Fruit fly (Drosophila melanogaster) whole organism, prepupa: ENCODE measurements around the gene CG33080.

Source experiments
- Blimp-1 ChIP-seq: fragments of 200-800 bp; sonication (Bioruptor generic); optimal IDR thresholded peaks from 3 replicates; lab custom pipeline; 2017; ENCODE audit warnings: missing biosample characterization, missing genetic modification characterization, mild to moderate bottlenecking, moderate library complexity, missing genetic modification reagents
- CG10669 ChIP-seq: fragments of 200-800 bp; sonication (Bioruptor generic); optimal IDR thresholded peaks from 3 replicates; lab custom pipeline; 2018; ENCODE audit warnings: missing biosample characterization, mild to moderate bottlenecking, missing genetic modification characterization, moderate library complexity
- CG11294 ChIP-seq: fragments of 200-800 bp; sonication (Bioruptor generic); IDR thresholded peaks from 2 replicates; pipeline ENCODE4 v1.3.6; 2022; ENCODE audit warnings: missing biosample characterization, missing genetic modification characterization
- CG11762 ChIP-seq: fragments of 200-800 bp; sonication (Bioruptor generic); optimal IDR thresholded peaks from 3 replicates; lab custom pipeline; 2016; ENCODE audit warnings: missing biosample characterization, missing genetic modification characterization; ENCODE audit not compliant: insufficient read depth
- CG11902 ChIP-seq: fragments of 200-800 bp; sonication (Bioruptor generic); optimal IDR thresholded peaks from 3 replicates; lab custom pipeline; 2016; ENCODE audit warnings: missing biosample characterization, missing genetic modification characterization
- CG1621 ChIP-seq: fragments of 200-800 bp; sonication (Bioruptor generic); optimal IDR thresholded peaks from 3 replicates; lab custom pipeline; 2018; ENCODE audit warnings: missing biosample characterization, mild to moderate bottlenecking, missing genetic modification characterization
- CG16779 ChIP-seq: fragments of 200-800 bp; sonication (Bioruptor generic); optimal IDR thresholded peaks from 3 replicates; lab custom pipeline; 2017; ENCODE audit warnings: missing biosample characterization, mild to moderate bottlenecking, missing genetic modification characterization
- CG3919 ChIP-seq: fragments of 200-800 bp; sonication (Bioruptor generic); optimal IDR thresholded peaks from 3 replicates; lab custom pipeline; 2016; ENCODE audit warnings: missing biosample characterization, missing genetic modification characterization
- CG6163 ChIP-seq: fragments of 200-800 bp; sonication (Bioruptor generic); IDR thresholded peaks from 3 replicates; pipeline ENCODE4 v1.3.6; 2022; ENCODE audit warnings: missing biosample characterization, missing genetic modification characterization
- CG6792 ChIP-seq: fragments of 200-800 bp; sonication (Bioruptor generic); optimal IDR thresholded peaks from 3 replicates; lab custom pipeline; 2016; ENCODE audit warnings: missing biosample characterization, missing genetic modification characterization
- CG6808 ChIP-seq: fragments of 200-800 bp; sonication (Bioruptor generic); optimal IDR thresholded peaks from 3 replicates; lab custom pipeline; 2017; ENCODE audit warnings: missing biosample characterization, missing genetic modification characterization, mild to moderate bottlenecking, moderate library complexity, missing genetic modification reagents
- CG6854 ChIP-seq: fragments of 200-800 bp; sonication (Bioruptor generic); optimal IDR thresholded peaks from 2 replicates; lab custom pipeline; 2017; ENCODE audit warnings: missing biosample characterization, mild to moderate bottlenecking, missing genetic modification characterization
- CG7368 ChIP-seq: fragments of 200-800 bp; sonication (Bioruptor generic); optimal IDR thresholded peaks from 3 replicates; lab custom pipeline; 2016; ENCODE audit warnings: missing biosample characterization, missing genetic modification characterization
- CG8119 ChIP-seq: fragments of 200-800 bp; sonication (Bioruptor generic); IDR thresholded peaks from 3 replicates; pipeline ENCODE4 v1.3.6; 2022; ENCODE audit warnings: missing biosample characterization, missing genetic modification characterization
- CG8319 ChIP-seq: fragments of 200-800 bp; sonication (Bioruptor generic); optimal IDR thresholded peaks from 3 replicates; lab custom pipeline; 2016; ENCODE audit warnings: missing biosample characterization, missing genetic modification characterization
- CG8632 ChIP-seq: fragments of 200-800 bp; sonication (Bioruptor generic); optimal IDR thresholded peaks from 3 replicates; lab custom pipeline; 2016; ENCODE audit warnings: missing biosample characterization, missing genetic modification characterization
- CG9139 ChIP-seq: fragments of 200-800 bp; sonication (Bioruptor generic); optimal IDR thresholded peaks from 3 replicates; lab custom pipeline; 2017; ENCODE audit warnings: missing biosample characterization, mild to moderate bottlenecking, missing genetic modification characterization
- Eip75B ChIP-seq: fragments of 200-800 bp; sonication (Bioruptor generic); optimal IDR thresholded peaks from 3 replicates; lab custom pipeline; 2016; ENCODE audit warnings: missing biosample characterization, missing genetic modification characterization
- Eip93F ChIP-seq: fragments of 200-800 bp; sonication (Bioruptor generic); optimal IDR thresholded peaks from 2 replicates; lab custom pipeline; 2016; ENCODE audit warnings: missing biosample characterization, mild to moderate bottlenecking, missing genetic modification characterization
- Ets21C ChIP-seq: fragments of 200-800 bp; sonication (Bioruptor generic); optimal IDR thresholded peaks from 3 replicates; lab custom pipeline; 2016; ENCODE audit warnings: missing biosample characterization, missing genetic modification characterization
- Ets96B ChIP-seq: fragments of 200-800 bp; optimal IDR thresholded peaks from 2 replicates; lab custom pipeline; 2019; ENCODE audit warnings: missing biosample characterization, mild to moderate bottlenecking, missing genetic modification characterization, moderate library complexity
- Gug ChIP-seq: fragments of 200-800 bp; sonication (Bioruptor generic); IDR thresholded peaks from 2 replicates; pipeline ENCODE4 v1.3.6; 2022; ENCODE audit warnings: missing biosample characterization, missing genetic modification characterization
- Hr38 ChIP-seq: sonication (Bioruptor generic); optimal IDR thresholded peaks from 2 replicates; lab custom pipeline; 2016; ENCODE audit warnings: missing biosample characterization, missing genetic modification characterization
- Hr39 ChIP-seq: fragments of 200-800 bp; sonication (Bioruptor generic); optimal IDR thresholded peaks from 2 replicates; lab custom pipeline; 2016; ENCODE audit warnings: missing biosample characterization, missing genetic modification characterization
- Lpt ChIP-seq: fragments of 200-800 bp; sonication (Bioruptor generic); optimal IDR thresholded peaks from 3 replicates; lab custom pipeline; 2016; ENCODE audit warnings: missing biosample characterization, missing genetic modification characterization
- OdsH ChIP-seq: fragments of 200-800 bp; sonication (Bioruptor generic); optimal IDR thresholded peaks from 3 replicates; lab custom pipeline; 2016; ENCODE audit warnings: missing biosample characterization, missing genetic modification characterization
- Sox102F ChIP-seq: fragments of 200-800 bp; sonication (Bioruptor generic); optimal IDR thresholded peaks from 2 replicates; lab custom pipeline; 2016; ENCODE audit warnings: missing biosample characterization, mild to moderate bottlenecking, missing genetic modification characterization
- Sox14 ChIP-seq: fragments of 200-800 bp; sonication (Bioruptor generic); optimal IDR thresholded peaks from 3 replicates; lab custom pipeline; 2016; ENCODE audit warnings: missing biosample characterization, missing genetic modification characterization
- achi ChIP-seq: fragments of 200-800 bp; sonication (Bioruptor generic); optimal IDR thresholded peaks from 3 replicates; lab custom pipeline; 2016; ENCODE audit warnings: missing biosample characterization, missing genetic modification characterization
- acj6 ChIP-seq: fragments of 200-800 bp; sonication (Bioruptor generic); optimal IDR thresholded peaks from 3 replicates; lab custom pipeline; 2016; ENCODE audit warnings: missing biosample characterization, missing genetic modification characterization
- cyc ChIP-seq: fragments of 200-800 bp; sonication (Bioruptor generic); optimal IDR thresholded peaks from 3 replicates; lab custom pipeline; 2016; ENCODE audit warnings: missing biosample characterization, missing genetic modification characterization
- dac ChIP-seq: fragments of 200-800 bp; sonication (Bioruptor generic); optimal IDR thresholded peaks from 2 replicates; lab custom pipeline; 2017; ENCODE audit warnings: missing biosample characterization, mild to moderate bottlenecking, missing genetic modification characterization
- dsx ChIP-seq: fragments of 200-800 bp; optimal IDR thresholded peaks from 3 replicates; lab custom pipeline; 2019; ENCODE audit warnings: missing biosample characterization, mild to moderate bottlenecking, missing genetic modification characterization, moderate library complexity; ENCODE audit not compliant: poor library complexity, severe bottlenecking
- eg ChIP-seq: fragments of 200-800 bp; sonication (Bioruptor generic); IDR thresholded peaks from 3 replicates; pipeline ENCODE4 v1.3.6; 2022; ENCODE audit warnings: missing biosample characterization, missing genetic modification characterization
- esn ChIP-seq: fragments of 200-800 bp; sonication (Bioruptor generic); optimal IDR thresholded peaks from 2 replicates; lab custom pipeline; 2016; ENCODE audit warnings: missing biosample characterization, mild to moderate bottlenecking, missing genetic modification characterization, moderate library complexity
- fd59A ChIP-seq: fragments of 200-800 bp; sonication (Bioruptor generic); optimal IDR thresholded peaks from 2 replicates; lab custom pipeline; 2017; ENCODE audit warnings: missing biosample characterization, mild to moderate bottlenecking, missing genetic modification characterization, missing genetic modification reagents
- fd85E ChIP-seq: fragments of 200-800 bp; sonication (Bioruptor generic); optimal IDR thresholded peaks from 3 replicates; lab custom pipeline; 2016; ENCODE audit warnings: missing biosample characterization, missing genetic modification characterization
- lz ChIP-seq: fragments of 200-800 bp; sonication (Bioruptor generic); optimal IDR thresholded peaks from 3 replicates; lab custom pipeline; 2016; ENCODE audit warnings: missing biosample characterization, missing genetic modification characterization
- pdm3 ChIP-seq: fragments of 200-800 bp; sonication (Bioruptor generic); optimal IDR thresholded peaks from 3 replicates; lab custom pipeline; 2016; ENCODE audit warnings: missing biosample characterization, missing genetic modification characterization
- salr ChIP-seq, 2 experiments: fragments of 200-800 bp; sonication (Bioruptor generic); optimal IDR thresholded peaks; 3 replicates each; lab custom pipeline; 2016 to 2018; ENCODE audit warnings: missing biosample characterization in 2 of 2, missing genetic modification characterization in 2 of 2, mild to moderate bottlenecking in 1 of 2
- spab ChIP-seq: fragments of 200-800 bp; sonication (Bioruptor generic); optimal IDR thresholded peaks from 2 replicates; lab custom pipeline; 2017; ENCODE audit warnings: missing biosample characterization, mild to moderate bottlenecking, missing genetic modification characterization, missing genetic modification reagents
- ss ChIP-seq, 2 experiments: fragments of 200-800 bp; sonication (Bioruptor generic); optimal IDR thresholded peaks; 2 replicates in 1 of 2; 3 replicates in 1 of 2; lab custom pipeline; 2017 to 2018; ENCODE audit warnings: mild to moderate bottlenecking in 2 of 2, missing biosample characterization in 2 of 2, missing genetic modification characterization in 2 of 2, moderate library complexity in 1 of 2
- svp ChIP-seq: fragments of 200-800 bp; sonication (Bioruptor generic); peaks from one replicate; lab custom pipeline; 2016; ENCODE audit warnings: missing biosample characterization, missing genetic modification characterization
- vri ChIP-seq: fragments of 200-800 bp; sonication (Bioruptor generic); optimal IDR thresholded peaks from 3 replicates; lab custom pipeline; 2016; ENCODE audit warnings: missing biosample characterization, mild to moderate bottlenecking, missing genetic modification characterization

The CG33080 gene

dm6 chrX:5735268-5735941 is 17.8 kb upstream of the CG33080 start (continued):
- TF ChIP-seq CG3919 (peak; percentile 84), OdsH (GFP tag; lab: Kevin White, UChicago) (peak; percentile 94), Ets21C (GFP tag; lab: Kevin White, UChicago) (peak; percentile 88), CG11762 (peak; percentile 73), CG11294 (GFP tag; lab: Robert Waterston, UW) (peak; percentile 86), svp (GFP tag; lab: Kevin White, UChicago) (peak; percentile 97), ss (GFP tag; optimal IDR thresholded peaks at IDR 0.05; lab: Kevin White, UChicago) (peak; percentile 76 to 93), fd59A (GFP tag; lab: Kevin White, UChicago) (peak; percentile 81), CG6792 (GFP tag; lab: Kevin White, UChicago) (peak; percentile 94), Hr39 (GFP tag; lab: Kevin White, UChicago) (peak; percentile 93), dsx (GFP tag; lab: Kevin White, UChicago) (peak; percentile 88), CG6808 (peak; percentile 73), CG7368 (GFP tag; lab: Kevin White, UChicago) (peak; percentile 81)

- TF ChIP-seq CG10669 (GFP tag; lab: Kevin White, UChicago): no peak
- TF ChIP-seq dsx (GFP tag; lab: Kevin White, UChicago): no peak
- TF ChIP-seq, all 60 proteins: peak for 0
Observed at dm6 chrX:5732440-5732839, 14.9 kb upstream of the CG33080 start, which contains the start of gene CG15773. Gene CG15773 (plus strand): TSS chrX:5732740.

DNA sequence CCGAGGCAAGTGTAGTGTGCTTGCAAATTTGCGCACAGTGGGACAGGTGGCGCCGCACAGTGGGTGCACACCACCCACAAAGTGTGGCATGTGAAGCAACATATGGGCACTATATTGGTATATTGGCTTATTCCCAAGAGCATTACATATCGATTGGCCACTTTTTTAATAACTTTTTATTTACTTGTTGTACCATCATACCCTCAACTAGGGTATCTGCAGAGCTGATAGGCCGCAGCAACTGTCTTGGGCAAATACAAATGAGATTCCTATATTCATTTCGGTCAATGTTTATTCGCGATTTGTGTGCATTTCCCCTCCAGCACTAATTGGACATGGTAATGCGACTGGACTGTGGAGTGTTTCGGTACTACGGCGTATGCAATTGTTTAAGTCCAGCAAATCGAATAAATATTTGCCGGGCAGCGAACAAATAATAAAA is 7.2 kb upstream of the CG33080 start:
- TF ChIP-seq dsx (GFP tag; lab: Kevin White, UChicago) (peak; percentile 58), CG6792 (GFP tag; lab: Kevin White, UChicago) (peak; percentile 81), OdsH (GFP tag; lab: Kevin White, UChicago) (peak; percentile 90), CG1621 (tag; lab: Kevin White, UChicago) (peak; percentile 73), spab (GFP tag; lab: Kevin White, UChicago) (peak; percentile 68), Sox102F (GFP tag; lab: Kevin White, UChicago) (peak; percentile 51), fd85E (GFP tag; lab: Kevin White, UChicago) (peak; percentile 34), Eip93F (no peak), Hr38 (GFP tag; lab: Kevin White, UChicago) (peak; percentile 28), CG8632 (GFP tag; lab: Kevin White, UChicago) (peak; percentile 77), pdm3 (peak; percentile 90), CG11902 (GFP tag; lab: Kevin White, UChicago) (peak; percentile 59), Blimp-1 (GFP tag; lab: Kevin White, UChicago) (no peak), Eip75B (GFP tag; lab: Kevin White, UChicago) (peak; percentile 87), acj6 (GFP tag; lab: Kevin White, UChicago) (peak; percentile 88), Sox14 (GFP tag; lab: Kevin White, UChicago) (peak; percentile 89), achi (GFP tag; lab: Kevin White, UChicago) (peak; percentile 87), CG10669 (GFP tag; lab: Kevin White, UChicago) (peak; percentile 80), CG11294 (GFP tag; lab: Robert Waterston, UW) (peak; percentile 84), CG7368 (GFP tag; lab: Kevin White, UChicago) (peak; percentile 85), CG3919 (peak; percentile 89), eg (peak; percentile 94), CG8119 (GFP tag; lab: Robert Waterston, UW) (peak; percentile 89), vri (GFP tag; lab: Kevin White, UChicago) (peak; percentile 43), CG6163 (GFP tag; lab: Robert Waterston, UW) (peak; percentile 93), lz (GFP tag; lab: Kevin White, UChicago) (peak; percentile 77), CG6854 (GFP tag; lab: Kevin White, UChicago) (no peak), Gug (GFP tag; lab: Robert Waterston, UW) (peak; percentile 88), salr (GFP tag; optimal IDR thresholded peaks at IDR 0.05; lab: Kevin White, UChicago) (peak; percentile 72 to 89), dac (GFP tag; lab: Kevin White, UChicago) (peak; percentile 88), Lpt (GFP tag; lab: Kevin White, UChicago) (peak; percentile 91), CG11762 (peak; percentile 80), esn (GFP tag; lab: Kevin White, UChicago) (peak; percentile 76), CG16779 (tag; lab: Kevin White, UChicago) (peak; percentile 35), Hr39 (GFP tag; lab: Kevin White, UChicago) (peak; percentile 76), CG9139 (GFP tag; lab: Kevin White, UChicago) (no peak), CG8319 (GFP tag; lab: Kevin White, UChicago) (peak; percentile 68), Ets96B (tag; lab: Kevin White, UChicago) (peak; percentile 78), cyc (peak; percentile 73)
